Fruit fly (Drosophila melanogaster): ENCODE measurements around the gene yip7.
A peak's percentile ranks its signal among the peaks of the same experiment; 100 is the strongest.

Gene yip7

DNA sequence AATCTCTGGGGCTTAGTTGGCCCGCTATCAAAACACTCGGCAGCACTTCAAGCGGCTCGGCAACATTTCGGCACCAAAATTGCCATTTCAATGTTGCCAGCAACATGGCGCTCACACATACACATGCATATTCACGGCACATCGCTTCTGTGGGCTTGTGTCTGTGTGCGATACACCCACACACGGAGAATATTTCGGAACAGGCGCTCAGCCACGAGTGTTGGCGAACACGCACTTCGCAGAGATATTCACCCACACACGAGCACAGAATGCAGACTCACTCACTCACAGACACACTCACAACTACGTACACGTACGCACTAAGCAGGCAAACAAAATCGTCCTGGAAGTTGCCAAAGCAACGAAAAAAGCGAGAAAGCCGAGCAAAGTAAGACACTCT lies 34.1 kb upstream of the yip7 start:
- no peak for TF ChIP-seq CrebA (GFP tag; optimal IDR thresholded peaks at IDR 0.05; ENCODE audit: borderline replicate concordance)
- TF ChIP-seq usp (GFP tag; optimal IDR thresholded peaks at IDR 0.05), result no peak
- TF ChIP-seq Myc (optimal IDR thresholded peaks at IDR 0.05), result no peak
- no peak for TF ChIP-seq Rel (GFP tag; optimal IDR thresholded peaks at IDR 0.05)
- no peak for TF ChIP-seq Rel (tag; optimal IDR thresholded peaks at IDR 0.05)
- no peak for TF ChIP-seq CG32264 (GFP tag; optimal IDR thresholded peaks at IDR 0.05)

dm6 chr3L:6010921-6011320 lies 24.1 kb upstream of the yip7 start, which contains the start of gene alphaKap4:
Gene alphaKap4, minus strand, starts transcription at chr3L:6011021.
- TF ChIP-seq GATAd (GFP tag; optimal IDR thresholded peaks at IDR 0.05), result no peak
- no peak for TF ChIP-seq Dif (GFP tag; optimal IDR thresholded peaks at IDR 0.05; ENCODE audit: partially characterized antibody)

DNA sequence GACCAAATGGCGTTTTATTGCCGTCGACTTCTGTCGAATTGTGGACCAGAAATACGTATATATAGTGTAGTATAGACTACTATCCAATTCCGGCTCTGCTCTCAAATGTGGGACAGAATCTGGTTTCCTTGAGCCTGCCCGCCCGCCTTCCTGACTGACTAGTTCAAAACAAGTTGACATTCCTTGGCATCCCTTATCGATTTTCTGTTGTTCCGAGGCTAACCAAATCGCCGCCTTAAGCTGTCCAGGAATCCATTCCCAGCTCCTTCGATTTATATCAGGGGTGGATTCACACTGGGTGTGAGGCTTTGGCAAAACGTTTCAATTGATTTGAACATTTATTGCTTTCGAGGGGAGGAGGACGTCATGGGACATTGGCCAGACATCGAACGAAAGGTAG lies 22.1 kb upstream of the yip7 start:
- no peak for TF ChIP-seq dl (GFP tag; optimal IDR thresholded peaks at IDR 0.05; ENCODE audit: insufficient read depth in 1 of 2, partially characterized antibody in 2 of 2)
- TF ChIP-seq CrebA (GFP tag; optimal IDR thresholded peaks at IDR 0.05; ENCODE audit: borderline replicate concordance), result no peak
- no peak for TF ChIP-seq usp (GFP tag; optimal IDR thresholded peaks at IDR 0.05)
- TF ChIP-seq HLH106 (tag; optimal IDR thresholded peaks at IDR 0.05), result no peak
- TF ChIP-seq ey (GFP tag; optimal IDR thresholded peaks at IDR 0.05), result no peak
- no peak for TF ChIP-seq jim (GFP tag; optimal IDR thresholded peaks at IDR 0.05)
- TF ChIP-seq Rel (GFP tag; optimal IDR thresholded peaks at IDR 0.05), result no peak
- TF ChIP-seq Rel (tag; optimal IDR thresholded peaks at IDR 0.05), result no peak
- TF ChIP-seq lola (GFP tag; optimal IDR thresholded peaks at IDR 0.05), result no peak
- TF ChIP-seq Jra (GFP tag; optimal IDR thresholded peaks at IDR 0.05), result no peak
- no peak for TF ChIP-seq Abd-B (GFP tag; optimal IDR thresholded peaks at IDR 0.05)

DNA sequence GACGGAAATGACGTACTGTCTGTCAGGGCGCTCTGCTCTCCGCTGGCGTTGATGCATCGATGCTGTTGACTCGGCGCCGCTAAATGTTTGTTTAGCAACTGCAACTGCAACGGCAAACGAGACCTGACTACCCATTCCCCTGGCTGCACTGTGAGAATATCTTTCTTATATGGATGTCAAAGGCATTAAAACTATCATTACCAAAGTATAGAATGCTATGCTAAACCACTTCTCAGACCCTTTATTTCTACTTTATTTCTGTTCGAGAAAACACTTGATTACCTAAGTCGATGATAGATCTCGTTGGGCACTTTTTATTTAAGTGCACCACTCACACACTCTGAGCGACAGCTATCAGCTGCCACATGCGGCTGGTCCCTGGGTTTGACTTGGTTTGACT lies 12.9 kb upstream of the yip7 start:
- TF ChIP-seq fru (GFP tag; optimal IDR thresholded peaks at IDR 0.05) (peak; percentile 2), CrebA (GFP tag; optimal IDR thresholded peaks at IDR 0.05; ENCODE audit: borderline replicate concordance) (no peak), HLH106 (tag; optimal IDR thresholded peaks at IDR 0.05) (peak; percentile 8), Dif (GFP tag; optimal IDR thresholded peaks at IDR 0.05; ENCODE audit: partially characterized antibody) (no peak), Myc (optimal IDR thresholded peaks at IDR 0.05) (no peak), lola (GFP tag; optimal IDR thresholded peaks at IDR 0.05) (no peak), foxo (GFP tag; optimal IDR thresholded peaks at IDR 0.05) (peak in 1 of 2 experiments; percentile 14)

dm6 chr3L:6033008-6033407 lies 2.0 kb upstream of the yip7 start:
- no peak for TF ChIP-seq Rel (GFP tag; optimal IDR thresholded peaks at IDR 0.05)
- peak; percentile 86 for TF ChIP-seq Rel (tag; optimal IDR thresholded peaks at IDR 0.05)
- no peak for TF ChIP-seq fru (GFP tag; optimal IDR thresholded peaks at IDR 0.05)

DNA sequence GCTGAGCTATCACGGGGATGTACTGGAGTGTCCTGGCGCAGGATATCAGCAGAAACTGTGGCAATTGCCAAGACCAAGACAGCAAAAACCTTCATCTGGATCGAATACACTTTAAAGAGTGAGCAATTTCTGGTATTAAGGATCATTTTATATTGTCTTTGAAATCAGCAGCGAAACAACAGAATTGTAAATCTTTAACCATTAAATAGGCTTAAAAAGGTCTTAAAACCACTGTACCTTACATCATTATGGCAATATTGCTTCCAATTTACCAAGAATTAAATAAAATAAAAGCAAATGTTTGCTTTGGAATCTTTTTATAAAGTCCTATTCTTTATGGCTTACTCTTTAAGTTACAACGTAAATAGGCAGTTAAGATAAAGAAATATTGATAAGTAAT lies 505 bp upstream of the yip7 start, which contains the start of gene CG10477:
CG10477 (minus strand) TSS at position 101 of the 400 bp plus-strand sequence.
- TF ChIP-seq fru (GFP tag; optimal IDR thresholded peaks at IDR 0.05), result no peak
- TF ChIP-seq sv (GFP tag; optimal IDR thresholded peaks at IDR 0.05), result no peak
- TF ChIP-seq N (GFP tag; optimal IDR thresholded peaks at IDR 0.05), result no peak
- no peak for TF ChIP-seq foxo (GFP tag; optimal IDR thresholded peaks at IDR 0.05)
- no peak for TF ChIP-seq OdsH (GFP tag; optimal IDR thresholded peaks at IDR 0.05)
- no peak for TF ChIP-seq Hr78 (GFP tag; optimal IDR thresholded peaks at IDR 0.05)
- TF ChIP-seq jim (GFP tag; optimal IDR thresholded peaks at IDR 0.05), result no peak
- TF ChIP-seq pan (optimal IDR thresholded peaks at IDR 0.05), result no peak
- TF ChIP-seq rgr (GFP tag; optimal IDR thresholded peaks at IDR 0.05), result no peak
- TF ChIP-seq Dif (GFP tag; optimal IDR thresholded peaks at IDR 0.05; ENCODE audit: partially characterized antibody), result no peak
- TF ChIP-seq Hr83 (GFP tag; optimal IDR thresholded peaks at IDR 0.05; ENCODE audit: poor library complexity, severe bottlenecking), result no peak
- TF ChIP-seq Myc (optimal IDR thresholded peaks at IDR 0.05), result no peak
- no peak for TF ChIP-seq Jra (GFP tag; optimal IDR thresholded peaks at IDR 0.05)
- no peak for TF ChIP-seq ey (GFP tag; optimal IDR thresholded peaks at IDR 0.05)
- TF ChIP-seq br (GFP tag; optimal IDR thresholded peaks at IDR 0.05), result no peak
- TF ChIP-seq CG9705 (GFP tag; optimal IDR thresholded peaks at IDR 0.05), result no peak

DNA sequence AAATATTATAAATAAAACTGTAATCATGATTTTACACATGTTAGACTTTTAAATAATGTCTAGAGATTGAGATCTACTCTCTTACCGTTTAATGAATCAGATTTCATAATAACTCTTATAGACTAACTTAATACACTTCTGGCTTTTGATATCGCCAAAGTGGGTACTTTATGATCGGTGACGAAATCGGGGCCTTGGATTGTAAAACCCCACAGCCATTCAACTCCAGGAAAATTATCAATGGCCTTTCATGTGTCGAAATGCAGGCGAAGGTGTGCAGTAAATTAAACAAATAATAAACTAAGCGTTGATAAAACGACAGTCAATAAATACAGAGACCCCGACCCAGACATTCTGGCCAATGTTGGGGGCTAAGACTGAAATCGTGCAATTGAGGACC lies 1.1 kb downstream of the yip7 start:
- TF ChIP-seq GATAd (GFP tag; optimal IDR thresholded peaks at IDR 0.05) (no peak), sv (GFP tag; optimal IDR thresholded peaks at IDR 0.05) (no peak), CG32264 (GFP tag; optimal IDR thresholded peaks at IDR 0.05) (no peak), CG9705 (GFP tag; optimal IDR thresholded peaks at IDR 0.05) (no peak), Dif (GFP tag; optimal IDR thresholded peaks at IDR 0.05; ENCODE audit: partially characterized antibody) (no peak), Rel (GFP tag; optimal IDR thresholded peaks at IDR 0.05) (no peak), Rel (tag; optimal IDR thresholded peaks at IDR 0.05) (peak; percentile 33), Hr78 (GFP tag; optimal IDR thresholded peaks at IDR 0.05) (no peak), Sp1 (GFP tag; optimal IDR thresholded peaks at IDR 0.05) (no peak)

All from whole organism, wandering third instar larva.